Worm (Caenorhabditis elegans): ENCODE results near the gene haf-8.

DNA sequence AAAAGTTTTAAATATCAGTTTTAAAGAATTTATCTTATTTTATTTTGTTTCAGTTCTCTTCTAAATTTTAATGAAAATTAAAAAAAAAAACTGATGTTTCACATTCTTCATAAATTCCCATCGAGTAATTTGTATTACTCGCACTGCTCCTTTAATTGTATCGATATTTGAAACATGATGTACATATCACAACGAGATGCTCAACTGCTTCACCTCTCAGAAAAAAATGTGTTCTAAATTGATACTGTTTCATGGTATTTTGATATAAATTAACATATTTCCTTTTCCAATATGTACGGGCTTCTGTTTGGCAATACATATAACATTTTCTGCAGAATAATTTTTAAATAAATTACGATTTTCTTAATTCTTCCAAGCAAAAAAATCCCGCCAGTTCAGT is 12.0 kb downstream of the haf-8 start:
- TF ChIP-seq ama-1 (optimal IDR thresholded peaks at IDR 0.05) = no peak
- TF ChIP-seq F13C5.2 (tag; optimal IDR thresholded peaks at IDR 0.05) = no peak
- no peak for TF ChIP-seq tbx-11 (GFP tag; IDR thresholded peaks at IDR 0.05)
- TF ChIP-seq ceh-13 (GFP tag; optimal IDR thresholded peaks at IDR 0.05) = no peak
- no peak for TF ChIP-seq tbx-37 (GFP tag; conservative IDR thresholded peaks at IDR 0.05)
